Worm (Caenorhabditis elegans) whole organism, young adult: ENCODE data around the gene toh-1.
A peak's percentile ranks its signal among the peaks of the same experiment; 100 is the strongest.

Experiments
- B0019.2 ChIP-seq: fragments of 200-800 bp; sonication (Bioruptor generic); conservative IDR thresholded peaks from 2 replicates; pipeline ENCODE4 v1.3.6; 2022; ENCODE audit warnings: missing genetic modification reagents, missing genetic modification characterization, missing compliant biosample characterization
- B0336.3 ChIP-seq: fragments of 200-800 bp; sonication (Bioruptor generic); IDR thresholded peaks from 2 replicates; pipeline ENCODE4 v1.3.6; 2022; ENCODE audit warnings: missing genetic modification characterization, missing compliant biosample characterization
- C17E4.6 ChIP-seq: fragments of 200-800 bp; sonication (Bioruptor generic); IDR thresholded peaks from 2 replicates; pipeline ENCODE4 v1.3.6; 2022; ENCODE audit warnings: missing genetic modification reagents, missing genetic modification characterization, missing compliant biosample characterization
- F10E7.11 ChIP-seq: sonication (generic microtip); optimal IDR thresholded peaks from 2 replicates; lab custom pipeline; 2017; ENCODE audit warnings: mild to moderate bottlenecking, missing genetic modification characterization, moderate library complexity, missing compliant biosample characterization
- F23B12.7 ChIP-seq: sonication (generic microtip); optimal IDR thresholded peaks from 2 replicates; lab custom pipeline; 2017; ENCODE audit warnings: missing genetic modification characterization, mild to moderate bottlenecking, missing compliant biosample characterization, antibody characterized with exemption, moderate library complexity; ENCODE audit not compliant: insufficient read depth
- F57C9.4 ChIP-seq: sonication (generic microtip); optimal IDR thresholded peaks from 2 replicates; lab custom pipeline; 2017; ENCODE audit warnings: mild to moderate bottlenecking, missing genetic modification characterization, missing compliant biosample characterization
- T07F8.4 ChIP-seq: sonication (generic microtip); optimal IDR thresholded peaks from 2 replicates; lab custom pipeline; 2016; ENCODE audit warnings: mild to moderate bottlenecking, missing genetic modification characterization, moderate library complexity, missing compliant biosample characterization
- Y53F4B.3 ChIP-seq: fragments of 200-800 bp; sonication (Bioruptor generic); IDR thresholded peaks from 2 replicates; pipeline ENCODE4 v1.3.6; 2022; ENCODE audit warnings: missing genetic modification reagents, missing genetic modification characterization, missing compliant biosample characterization
- Y56A3A.18 ChIP-seq: fragments of 200-800 bp; sonication (Bioruptor generic); IDR thresholded peaks from 2 replicates; pipeline ENCODE4 v1.3.6; 2022; ENCODE audit warnings: missing genetic modification reagents, missing genetic modification characterization, missing compliant biosample characterization
- aptf-3 ChIP-seq: fragments of 200-800 bp; sonication (Bioruptor generic); IDR thresholded peaks from 2 replicates; pipeline ENCODE4 v1.3.6; 2022; ENCODE audit warnings: missing genetic modification characterization, missing compliant biosample characterization
- athp-1 ChIP-seq: sonication (generic microtip); optimal IDR thresholded peaks from 2 replicates; lab custom pipeline; 2017; ENCODE audit warnings: mild to moderate bottlenecking, missing genetic modification characterization, missing compliant biosample characterization
- attf-3 ChIP-seq: fragments of 200-800 bp; sonication (Bioruptor generic); conservative IDR thresholded peaks from 2 replicates; pipeline ENCODE4 v1.3.6; 2022; ENCODE audit warnings: missing genetic modification reagents, missing genetic modification characterization, missing compliant biosample characterization
- attf-5 ChIP-seq: fragments of 200-800 bp; sonication (Bioruptor generic); optimal IDR thresholded peaks from 2 replicates; lab custom pipeline; 2018; ENCODE audit warnings: mild to moderate bottlenecking, missing genetic modification characterization, missing compliant biosample characterization
- attf-6 ChIP-seq: fragments of 200-800 bp; sonication (Bioruptor generic); IDR thresholded peaks from 2 replicates; pipeline ENCODE4 v1.3.6; 2022; ENCODE audit warnings: missing genetic modification reagents, missing genetic modification characterization, missing compliant biosample characterization
- bed-1 ChIP-seq: fragments of 200-800 bp; sonication (Bioruptor generic); IDR thresholded peaks from 2 replicates; pipeline ENCODE4 v1.3.6; 2022; ENCODE audit warnings: missing genetic modification reagents, missing genetic modification characterization, missing compliant biosample characterization
- cebp-2 ChIP-seq: fragments of 200-800 bp; sonication (Bioruptor generic); IDR thresholded peaks from 2 replicates; pipeline ENCODE4 v1.3.6; 2022; ENCODE audit warnings: missing genetic modification characterization, missing compliant biosample characterization
- ceh-100 ChIP-seq: fragments of 200-800 bp; sonication (Bioruptor generic); IDR thresholded peaks from 2 replicates; pipeline ENCODE4 v1.3.6; 2022; ENCODE audit warnings: missing genetic modification reagents, missing genetic modification characterization, missing compliant biosample characterization
- ceh-27 ChIP-seq: fragments of 200-800 bp; sonication (Bioruptor generic); optimal IDR thresholded peaks from 2 replicates; lab custom pipeline; 2018; ENCODE audit warnings: mild to moderate bottlenecking, missing genetic modification characterization, moderate library complexity, missing compliant biosample characterization
- dpff-1 ChIP-seq: sonication (generic microtip); optimal IDR thresholded peaks from 2 replicates; lab custom pipeline; 2017; ENCODE audit warnings: mild to moderate bottlenecking, missing genetic modification characterization, missing compliant biosample characterization
- egl-18 ChIP-seq: fragments of 200-800 bp; sonication (Bioruptor generic); IDR thresholded peaks from 2 replicates; pipeline ENCODE4 v1.3.6; 2022; ENCODE audit warnings: missing genetic modification reagents, missing genetic modification characterization, missing compliant biosample characterization
- egl-44 ChIP-seq: fragments of 200-800 bp; sonication (Bioruptor generic); IDR thresholded peaks from 2 replicates; pipeline ENCODE4 v1.3.6; 2022; ENCODE audit warnings: missing genetic modification reagents, missing genetic modification characterization, missing compliant biosample characterization
- gei-17 ChIP-seq: fragments of 200-800 bp; sonication (Bioruptor generic); optimal IDR thresholded peaks from 2 replicates; lab custom pipeline; 2018; ENCODE audit warnings: mild to moderate bottlenecking, missing genetic modification characterization, missing compliant biosample characterization
- him-1 ChIP-seq: sonication (generic microtip); optimal IDR thresholded peaks from 2 replicates; lab custom pipeline; 2016; ENCODE audit warnings: missing genotype, missing genetic modification reagents, missing genetic modification characterization, missing compliant biosample characterization
- hlh-12 ChIP-seq: sonication (generic microtip); optimal IDR thresholded peaks from 2 replicates; lab custom pipeline; 2016; ENCODE audit warnings: missing genetic modification characterization, missing compliant biosample characterization
- hmg-1.2 ChIP-seq: fragments of 200-800 bp; sonication (Bioruptor generic); IDR thresholded peaks from 2 replicates; pipeline ENCODE4 v1.3.6; 2022; ENCODE audit warnings: missing genetic modification reagents, missing genetic modification characterization, missing compliant biosample characterization
- hrde-1 ChIP-seq: sonication (generic microtip); optimal IDR thresholded peaks from 2 replicates; lab custom pipeline; 2016; ENCODE audit warnings: missing genetic modification characterization, mild to moderate bottlenecking, missing compliant biosample characterization, moderate library complexity, missing genotype, missing genetic modification reagents, borderline replicate concordance
- hsf-1 ChIP-seq: fragments of 200-800 bp; sonication (Bioruptor generic); IDR thresholded peaks from 2 replicates; pipeline ENCODE4 v1.3.6; 2022; ENCODE audit warnings: missing genetic modification reagents, missing genetic modification characterization, missing compliant biosample characterization
- let-526 ChIP-seq: fragments of 200-800 bp; sonication (Bioruptor generic); IDR thresholded peaks from 2 replicates; pipeline ENCODE4 v1.3.6; 2022; ENCODE audit warnings: missing genetic modification reagents, missing genetic modification characterization, missing compliant biosample characterization
- let-607 ChIP-seq, 2 experiments: fragments of 200-800 bp in 1 of 2; sonication (Bioruptor generic) in 1 of 2; sonication (generic microtip) in 1 of 2; optimal IDR thresholded peaks; 2 replicates each; lab custom pipeline; 2016 to 2018; ENCODE audit warnings: mild to moderate bottlenecking in 2 of 2, missing compliant biosample characterization in 2 of 2, missing genetic modification characterization in 2 of 2, moderate library complexity in 2 of 2, missing genotype in 1 of 2
- madf-3 ChIP-seq: fragments of 200-800 bp; sonication (Bioruptor generic); IDR thresholded peaks from 2 replicates; pipeline ENCODE4 v1.3.6; 2022; ENCODE audit warnings: missing genetic modification reagents, missing genetic modification characterization, missing compliant biosample characterization
- mcd-1 ChIP-seq: fragments of 200-800 bp; sonication (Bioruptor generic); IDR thresholded peaks from 2 replicates; pipeline ENCODE4 v1.3.6; 2022; ENCODE audit warnings: missing genetic modification reagents, missing genetic modification characterization, missing compliant biosample characterization
- mel-28 ChIP-seq: sonication (generic microtip); optimal IDR thresholded peaks from 2 replicates; lab custom pipeline; 2016; ENCODE audit warnings: borderline replicate concordance, mild to moderate bottlenecking, missing genetic modification characterization, missing compliant biosample characterization
- mes-4 ChIP-seq: sonication (generic microtip); optimal IDR thresholded peaks from 2 replicates; lab custom pipeline; 2016; ENCODE audit warnings: missing genotype, missing genetic modification characterization, missing compliant biosample characterization
- mxl-1 ChIP-seq: sonication (generic microtip); optimal IDR thresholded peaks from 2 replicates; lab custom pipeline; 2016; ENCODE audit warnings: missing genetic modification characterization, missing compliant biosample characterization
- nfya-2 ChIP-seq: fragments of 200-800 bp; sonication (Bioruptor generic); IDR thresholded peaks from 2 replicates; pipeline ENCODE4 v1.3.6; 2022; ENCODE audit warnings: missing genetic modification reagents, missing genetic modification characterization, missing compliant biosample characterization
- nfyb-1 ChIP-seq: fragments of 200-800 bp; sonication (Bioruptor generic); IDR thresholded peaks from 2 replicates; pipeline ENCODE4 v1.3.6; 2022; ENCODE audit warnings: missing genetic modification reagents, missing genetic modification characterization, missing compliant biosample characterization
- nhr-27 ChIP-seq: fragments of 200-800 bp; sonication (Bioruptor generic); optimal IDR thresholded peaks from 2 replicates; lab custom pipeline; 2018; ENCODE audit warnings: mild to moderate bottlenecking, missing genetic modification characterization, moderate library complexity, missing compliant biosample characterization
- nhr-90 ChIP-seq: sonication (generic microtip); optimal IDR thresholded peaks from 2 replicates; lab custom pipeline; 2016; ENCODE audit warnings: missing genotype, mild to moderate bottlenecking, missing genetic modification characterization, missing compliant biosample characterization
- pbrm-1 ChIP-seq: fragments of 200-800 bp; sonication (Bioruptor generic); IDR thresholded peaks from 2 replicates; pipeline ENCODE4 v1.3.6; 2022; ENCODE audit warnings: missing genetic modification reagents, missing genetic modification characterization, missing compliant biosample characterization
- rec-8 ChIP-seq, 2 experiments: sonication (generic microtip); optimal IDR thresholded peaks; 2 replicates each; lab custom pipeline; 2016; ENCODE audit warnings: mild to moderate bottlenecking in 2 of 2, missing genetic modification characterization in 2 of 2, missing genetic modification reagents in 2 of 2, missing genotype in 2 of 2, missing biosample characterization in 1 of 2, missing compliant biosample characterization in 1 of 2, moderate library complexity in 1 of 2
- repo-1 ChIP-seq: sonication (generic microtip); optimal IDR thresholded peaks from 2 replicates; lab custom pipeline; 2017; ENCODE audit warnings: mild to moderate bottlenecking, missing genetic modification characterization, missing compliant biosample characterization
- sdz-38 ChIP-seq: sonication (generic microtip); optimal IDR thresholded peaks from 2 replicates; lab custom pipeline; 2016; ENCODE audit warnings: missing genotype, missing genetic modification characterization, missing compliant biosample characterization
- sea-2 ChIP-seq: fragments of 200-800 bp; sonication (Bioruptor generic); IDR thresholded peaks from 2 replicates; pipeline ENCODE4 v1.3.6; 2022; ENCODE audit warnings: missing genetic modification characterization, missing compliant biosample characterization
- unc-130 ChIP-seq: sonication (generic microtip); optimal IDR thresholded peaks from 2 replicates; lab custom pipeline; 2016; ENCODE audit warnings: missing genetic modification reagents, missing genetic modification characterization, missing compliant biosample characterization
- zfh-2 ChIP-seq: fragments of 200-800 bp; sonication (Bioruptor generic); conservative IDR thresholded peaks from 2 replicates; pipeline ENCODE4 v1.3.6; 2022; ENCODE audit warnings: missing genetic modification reagents, missing genetic modification characterization, missing compliant biosample characterization
- zim-3 ChIP-seq: sonication (generic microtip); optimal IDR thresholded peaks from 2 replicates; lab custom pipeline; 2017; ENCODE audit warnings: mild to moderate bottlenecking, missing genetic modification characterization, moderate library complexity, missing compliant biosample characterization
- ztf-22 ChIP-seq: fragments of 200-800 bp; sonication (Bioruptor generic); optimal IDR thresholded peaks from 2 replicates; lab custom pipeline; 2018; ENCODE audit warnings: mild to moderate bottlenecking, missing genetic modification characterization, moderate library complexity, missing compliant biosample characterization
- ztf-6 ChIP-seq: fragments of 200-800 bp; sonication (Bioruptor generic); IDR thresholded peaks from 2 replicates; pipeline ENCODE4 v1.3.6; 2022; ENCODE audit warnings: missing genetic modification reagents, missing genetic modification characterization, missing compliant biosample characterization

The toh-1 gene

ce11 chrIII:3801379-3801894 lies 7.4 kb downstream of the toh-1 start (continued):
- TF ChIP-seq hsf-1 (GFP tag; lab: Robert Waterston, UW) (peak; percentile 85), mcd-1 (GFP tag; lab: Robert Waterston, UW) (peak; percentile 78), zim-3 (no peak), dpff-1 (tag; lab: Kevin White, UChicago) (peak; percentile 53), ztf-22 (GFP tag; lab: Kevin White, UChicago) (peak; percentile 54), hlh-12 (tag; lab: Kevin White, UChicago) (no peak), cebp-2 (GFP tag; lab: Robert Waterston, UW) (no peak), B0019.2 (GFP tag; lab: Robert Waterston, UW) (no peak), B0336.3 (GFP tag; lab: Robert Waterston, UW) (peak; percentile 90), ztf-6 (GFP tag; lab: Robert Waterston, UW) (no peak), nhr-27 (tag; lab: Kevin White, UChicago) (no peak), ceh-100 (GFP tag; lab: Robert Waterston, UW) (peak; percentile 18; the same call in 1 of the 2 replicates), him-1 (tag; lab: Kevin White, UChicago) (no peak), mes-4 (tag; lab: Kevin White, UChicago) (no peak), pbrm-1 (GFP tag; lab: Robert Waterston, UW) (peak; percentile 84), F57C9.4 (tag; lab: Kevin White, UChicago) (no peak), C17E4.6 (GFP tag; lab: Robert Waterston, UW) (0 out of 2 replicates have a peak, but pooled peaks have one; percentile 56), let-607 (tag; optimal IDR thresholded peaks at IDR 0.05; lab: Kevin White, UChicago) (peak in 1 of 2 experiments; percentile 83), nhr-90 (peak; percentile 30), rec-8 (tag; optimal IDR thresholded peaks at IDR 0.05; lab: Kevin White, UChicago) (peak in 1 of 2 experiments; percentile 5), egl-18 (GFP tag; lab: Robert Waterston, UW) (no peak), attf-6 (GFP tag; lab: Robert Waterston, UW) (no peak), Y53F4B.3 (GFP tag; lab: Robert Waterston, UW) (no peak), attf-3 (GFP tag; lab: Robert Waterston, UW) (no peak), bed-1 (GFP tag; lab: Robert Waterston, UW) (no peak), egl-44 (peak; percentile 56; the same call in 1 of the 2 replicates), F10E7.11 (tag; lab: Kevin White, UChicago) (peak; percentile 43), aptf-3 (GFP tag; lab: Robert Waterston, UW) (no peak), zfh-2 (GFP tag; lab: Robert Waterston, UW) (peak; percentile 96), T07F8.4 (peak; percentile 76), attf-5 (GFP tag; lab: Kevin White, UChicago) (peak; percentile 89), Y56A3A.18 (GFP tag; lab: Robert Waterston, UW) (0 out of 2 replicates have a peak, but pooled peaks have one; percentile 61), gei-17 (GFP tag; lab: Kevin White, UChicago) (peak; percentile 72), athp-1 (tag; lab: Kevin White, UChicago) (peak; percentile 82), unc-130 (GFP tag; lab: Kevin White, UChicago) (peak; percentile 2), let-526 (GFP tag; lab: Robert Waterston, UW) (peak; percentile 84), sea-2 (GFP tag; lab: Robert Waterston, UW) (peak; percentile 44; the same call in 1 of the 2 replicates), F23B12.7 (no peak), sdz-38 (tag; lab: Kevin White, UChicago) (no peak), nfyb-1 (GFP tag; lab: Robert Waterston, UW) (peak; percentile 92), hmg-1.2 (GFP tag; lab: Robert Waterston, UW) (peak; percentile 93), mel-28 (no peak), madf-3 (GFP tag; lab: Robert Waterston, UW) (no peak), nfya-2 (GFP tag; lab: Robert Waterston, UW) (no peak), repo-1 (peak; percentile 69), mxl-1 (no peak), hrde-1 (tag; lab: Kevin White, UChicago) (no peak), ceh-27 (GFP tag; lab: Kevin White, UChicago) (peak; percentile 93)
